Worm (Caenorhabditis elegans): ENCODE data around the gene npr-26.

DNA sequence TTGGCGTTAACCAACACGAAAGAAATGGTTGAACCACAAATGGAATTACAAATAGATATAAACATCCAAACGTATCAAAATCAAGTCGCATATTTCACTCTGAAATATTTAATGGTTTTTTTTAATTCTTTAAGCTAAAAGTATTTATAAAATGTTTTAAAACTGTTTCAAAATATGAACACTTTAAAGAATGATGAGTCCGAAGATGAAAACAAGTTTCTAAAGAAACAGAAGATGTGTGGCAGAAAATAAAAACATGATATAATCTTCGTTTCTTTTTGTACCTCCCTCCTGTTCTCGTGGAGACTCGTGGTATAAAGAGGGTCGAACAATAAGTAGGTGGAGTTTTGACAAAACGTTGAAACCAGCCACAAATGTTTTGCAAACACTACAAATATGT, 13.7 kb upstream of the npr-26 start, which contains the start of gene lact-6:
- TF ChIP-seq fkh-2 (tag; optimal IDR thresholded peaks at IDR 0.05) = no peak
- no peak for TF ChIP-seq aly-2 (tag; optimal IDR thresholded peaks at IDR 0.05)
- TF ChIP-seq lin-15B (tag; optimal IDR thresholded peaks at IDR 0.05) = no peak
- TF ChIP-seq nhr-76 (tag; optimal IDR thresholded peaks at IDR 0.05) = no peak
- TF ChIP-seq jun-1 (tag; optimal IDR thresholded peaks at IDR 0.05) = no peak
- no peak for TF ChIP-seq ama-1 (optimal IDR thresholded peaks at IDR 0.05)
- no peak for TF ChIP-seq ZK546.5 (tag; optimal IDR thresholded peaks at IDR 0.05)
- TF ChIP-seq unc-62 (GFP tag; optimal IDR thresholded peaks at IDR 0.05) = no peak

Measured in whole organism, L3 larva.